Worm (Caenorhabditis elegans) whole organism, L4 larva: ENCODE measurements around the gene atgp-1.

Source experiments
- D1046.2 ChIP-seq: fragments of 200-800 bp; sonication (Bioruptor generic); IDR thresholded peaks from 2 replicates; pipeline ENCODE4 v1.3.6; 2022; ENCODE audit warnings: missing genetic modification characterization, missing compliant biosample characterization
- F10B5.3 ChIP-seq: sonication (generic microtip); optimal IDR thresholded peaks from 2 replicates; lab custom pipeline; 2016; ENCODE audit warnings: mild to moderate bottlenecking, missing genetic modification characterization, missing compliant biosample characterization
- F26F4.8 ChIP-seq: fragments of 200-800 bp; sonication (Bioruptor generic); conservative IDR thresholded peaks from 2 replicates; pipeline ENCODE4 v1.3.6; 2022; ENCODE audit warnings: missing genetic modification characterization, missing compliant biosample characterization
- T26A8.4 ChIP-seq: fragments of 200-800 bp; sonication (Bioruptor generic); IDR thresholded peaks from 2 replicates; pipeline ENCODE4 v1.3.6; 2022; ENCODE audit warnings: missing genetic modification characterization, missing compliant biosample characterization
- Y105C5A.15 ChIP-seq: fragments of 200-800 bp; sonication (Bioruptor generic); IDR thresholded peaks from 2 replicates; pipeline ENCODE4 v1.3.6; 2022; ENCODE audit warnings: missing genetic modification characterization, missing compliant biosample characterization
- Y75B8A.6 ChIP-seq: fragments of 200-800 bp; sonication (Bioruptor generic); IDR thresholded peaks from 2 replicates; pipeline ENCODE4 v1.3.6; 2022; ENCODE audit warnings: missing genetic modification reagents, missing genetic modification characterization, missing compliant biosample characterization
- ZK546.5 ChIP-seq, 2 experiments: sonication (generic microtip); optimal IDR thresholded peaks; 2 replicates each; lab custom pipeline; 2017; ENCODE audit warnings: missing biosample characterization in 2 of 2, missing genetic modification characterization in 2 of 2
- arid-1 ChIP-seq: fragments of 200-800 bp; sonication (Bioruptor generic); conservative IDR thresholded peaks from 2 replicates; pipeline ENCODE4 v1.3.6; 2022; ENCODE audit warnings: missing genetic modification reagents, missing genetic modification characterization, missing compliant biosample characterization
- attf-4 ChIP-seq: sonication (generic microtip); optimal IDR thresholded peaks from 3 replicates; lab custom pipeline; 2017; ENCODE audit warnings: missing biosample characterization, missing genetic modification characterization
- ceh-20 ChIP-seq: fragments of 200-800 bp; sonication (Bioruptor generic); IDR thresholded peaks from 2 replicates; pipeline ENCODE4 v1.3.6; 2022; ENCODE audit warnings: missing genetic modification reagents, missing genetic modification characterization, missing compliant biosample characterization
- ceh-32 ChIP-seq: sonication (generic microtip); optimal IDR thresholded peaks from 2 replicates; lab custom pipeline; 2016; ENCODE audit warnings: mild to moderate bottlenecking, missing genetic modification characterization, missing compliant biosample characterization; ENCODE audit not compliant: poor library complexity
- ces-1 ChIP-seq: fragments of 150-350 bp; sonication (generic microtip); optimal IDR thresholded peaks from 4 replicates; lab custom pipeline; 2014; ENCODE audit warnings: missing biosample characterization, missing genetic modification reagents, missing genetic modification characterization
- daf-12 ChIP-seq: fragments of 150-350 bp; optimal IDR thresholded peaks from 2 replicates; lab custom pipeline; 2014; ENCODE audit warnings: missing biosample characterization, missing genetic modification reagents, missing genetic modification characterization
- daf-16 ChIP-seq, 3 experiments: sonication (generic microtip); optimal IDR thresholded peaks; 2 replicates each; lab custom pipeline; 2016 to 2017; ENCODE audit warnings: missing genetic modification characterization in 3 of 3, missing genetic modification reagents in 3 of 3, mild to moderate bottlenecking in 2 of 3, missing compliant biosample characterization in 2 of 3, missing biosample characterization in 1 of 3, moderate library complexity in 1 of 3
- daf-19 ChIP-seq: fragments of 200-800 bp; sonication (Bioruptor generic); conservative IDR thresholded peaks from 2 replicates; pipeline ENCODE4 v1.3.6; 2022; ENCODE audit warnings: missing genetic modification characterization, missing compliant biosample characterization
- daf-8 ChIP-seq: fragments of 200-800 bp; sonication (Bioruptor generic); IDR thresholded peaks from 2 replicates; pipeline ENCODE4 v1.3.6; 2022; ENCODE audit warnings: missing genetic modification characterization, missing compliant biosample characterization
- dmd-6 ChIP-seq: fragments of 200-800 bp; sonication (Bioruptor generic); IDR thresholded peaks from 2 replicates; pipeline ENCODE4 v1.3.6; 2022; ENCODE audit warnings: missing genetic modification reagents, missing genetic modification characterization, missing compliant biosample characterization
- duxl-1 ChIP-seq: sonication (generic microtip); optimal IDR thresholded peaks from 2 replicates; lab custom pipeline; 2016; ENCODE audit warnings: mild to moderate bottlenecking, missing genetic modification characterization, moderate library complexity, missing compliant biosample characterization; ENCODE audit not compliant: poor library complexity
- fkh-10 ChIP-seq: fragments of 150-350 bp; optimal IDR thresholded peaks from 2 replicates; lab custom pipeline; 2014; ENCODE audit warnings: missing biosample characterization, missing genetic modification reagents, missing genetic modification characterization
- fos-1 ChIP-seq: fragments of 150-350 bp; optimal IDR thresholded peaks from 2 replicates; lab custom pipeline; 2014; ENCODE audit warnings: missing biosample characterization, missing genetic modification characterization
- hif-1 ChIP-seq, 2 experiments: sonication (generic microtip); optimal IDR thresholded peaks; 2 replicates each; lab custom pipeline; 2016 to 2017; ENCODE audit warnings: missing compliant biosample characterization in 2 of 2, missing genetic modification characterization in 2 of 2, missing genetic modification reagents in 2 of 2, missing genotype in 2 of 2, mild to moderate bottlenecking in 1 of 2
- hlh-30 ChIP-seq: sonication (generic microtip); optimal IDR thresholded peaks from 2 replicates; lab custom pipeline; 2017; ENCODE audit warnings: antibody characterized with exemption, mild to moderate bottlenecking, missing genetic modification characterization, missing compliant biosample characterization; ENCODE audit not compliant: insufficient read depth
- lin-1 ChIP-seq: fragments of 200-800 bp; sonication (Bioruptor generic); IDR thresholded peaks from 2 replicates; pipeline ENCODE4 v1.3.6; 2022; ENCODE audit warnings: missing genetic modification reagents, missing genetic modification characterization, missing compliant biosample characterization
- lin-13 ChIP-seq: fragments of 150-350 bp; optimal IDR thresholded peaks from 2 replicates; lab custom pipeline; 2014; ENCODE audit warnings: missing biosample characterization, missing genetic modification reagents, missing genetic modification characterization
- lin-38 ChIP-seq: fragments of 200-800 bp; sonication (Bioruptor generic); IDR thresholded peaks from 2 replicates; pipeline ENCODE4 v1.3.6; 2022; ENCODE audit warnings: missing genetic modification reagents, missing genetic modification characterization, missing compliant biosample characterization
- lin-39 ChIP-seq: fragments of 150-350 bp; optimal IDR thresholded peaks from 2 replicates; lab custom pipeline; 2014; ENCODE audit warnings: missing biosample characterization, missing genetic modification reagents, missing genetic modification characterization
- lsy-2 ChIP-seq, 2 experiments: fragments of 150-350 bp in 1 of 2; sonication (generic microtip) in 1 of 2; optimal IDR thresholded peaks; 2 replicates each; lab custom pipeline; 2014 to 2017; ENCODE audit warnings: missing biosample characterization in 2 of 2, missing genetic modification characterization in 2 of 2
- mdl-1 ChIP-seq, 2 experiments: fragments of 150-350 bp in 1 of 2; sonication (generic microtip) in 1 of 2; optimal IDR thresholded peaks; 2 replicates each; lab custom pipeline; 2014 to 2017; ENCODE audit warnings: missing biosample characterization in 2 of 2, missing genetic modification characterization in 2 of 2
- nhr-102 ChIP-seq: sonication (generic microtip); optimal IDR thresholded peaks from 2 replicates; lab custom pipeline; 2016; ENCODE audit warnings: mild to moderate bottlenecking, missing genetic modification characterization, moderate library complexity, missing compliant biosample characterization
- nhr-11 ChIP-seq: fragments of 150-350 bp; optimal IDR thresholded peaks from 2 replicates; lab custom pipeline; 2014; ENCODE audit warnings: missing biosample characterization, missing genetic modification characterization
- nhr-42 ChIP-seq: fragments of 200-800 bp; sonication (Bioruptor generic); IDR thresholded peaks from 2 replicates; pipeline ENCODE4 v1.3.6; 2022; ENCODE audit warnings: missing genetic modification characterization, missing compliant biosample characterization
- nhr-76 ChIP-seq: fragments of 150-350 bp; optimal IDR thresholded peaks from 2 replicates; lab custom pipeline; 2014; ENCODE audit warnings: missing biosample characterization, missing genetic modification characterization
- pqm-1 ChIP-seq: sonication (generic microtip); optimal IDR thresholded peaks from 2 replicates; lab custom pipeline; 2017; ENCODE audit warnings: missing biosample characterization, missing genetic modification characterization
- rbr-2 ChIP-seq: sonication (generic microtip); optimal IDR thresholded peaks from 2 replicates; lab custom pipeline; 2016; ENCODE audit warnings: missing genotype, missing genetic modification characterization, missing compliant biosample characterization
- saeg-2 ChIP-seq: fragments of 200-800 bp; sonication (Bioruptor generic); IDR thresholded peaks from 2 replicates; pipeline ENCODE4 v1.3.6; 2022; ENCODE audit warnings: missing genetic modification reagents, missing genetic modification characterization, missing compliant biosample characterization
- sdz-12 ChIP-seq: fragments of 200-800 bp; sonication (Bioruptor generic); optimal IDR thresholded peaks from 2 replicates; lab custom pipeline; 2018; ENCODE audit warnings: mild to moderate bottlenecking, missing genetic modification characterization, missing compliant biosample characterization
- spr-3 ChIP-seq: fragments of 200-800 bp; sonication (Bioruptor generic); optimal IDR thresholded peaks from 2 replicates; lab custom pipeline; 2018; ENCODE audit warnings: mild to moderate bottlenecking, missing genetic modification characterization, missing compliant biosample characterization
- unc-130 ChIP-seq: sonication (generic microtip); optimal IDR thresholded peaks from 2 replicates; lab custom pipeline; 2016; ENCODE audit warnings: missing genetic modification reagents, missing genetic modification characterization, missing compliant biosample characterization
- unc-39 ChIP-seq: sonication (generic microtip); optimal IDR thresholded peaks from 2 replicates; lab custom pipeline; 2017; ENCODE audit warnings: missing biosample characterization, missing genetic modification characterization
- unc-62 ChIP-seq, 3 experiments: fragments of 150-350 bp in 1 of 3; sonication (generic microtip); optimal IDR thresholded peaks in 2 of 3; peaks in 1 of 3; 1 replicate in 1 of 3; 2 replicates in 2 of 3; lab custom pipeline; 2014 to 2017; ENCODE audit warnings: missing biosample characterization in 3 of 3, missing genetic modification characterization in 3 of 3, missing genetic modification reagents in 3 of 3, missing genotype in 1 of 3
- zag-1 ChIP-seq: fragments of 150-350 bp; optimal IDR thresholded peaks from 2 replicates; lab custom pipeline; 2014; ENCODE audit warnings: missing biosample characterization, missing genetic modification characterization
- zfp-3 ChIP-seq: fragments of 200-800 bp; sonication (Bioruptor generic); conservative IDR thresholded peaks from 2 replicates; pipeline ENCODE4 v1.3.6; 2022; ENCODE audit warnings: missing genetic modification reagents, missing genetic modification characterization, missing compliant biosample characterization

The atgp-1 gene

ce11 chrIV:17263714-17264113 lies 5.4 kb upstream of the atgp-1 start (continued):
- no peak for TF ChIP-seq daf-12
- TF ChIP-seq D1046.2 (GFP tag; lab: Robert Waterston, UW): no peak
- peak; percentile 7 to 96 for TF ChIP-seq hif-1 (tag; optimal IDR thresholded peaks at IDR 0.05; lab: Kevin White, UChicago)
- TF ChIP-seq hlh-30 (tag; lab: Kevin White, UChicago): peak; percentile 59
- no peak for TF ChIP-seq unc-130
- no peak for TF ChIP-seq daf-8 (GFP tag; lab: Robert Waterston, UW)
- no peak for TF ChIP-seq F10B5.3 (tag; lab: Kevin White, UChicago)
- TF ChIP-seq dmd-6: peak; percentile 91
- TF ChIP-seq zag-1 (tag; lab: Kevin White, UChicago): no peak
- no peak for TF ChIP-seq ceh-20 (GFP tag; lab: Robert Waterston, UW)
- no peak for TF ChIP-seq nhr-11 (tag; lab: Kevin White, UChicago)
- no peak for TF ChIP-seq unc-39 (tag; lab: Kevin White, UChicago)
- no peak for TF ChIP-seq sdz-12
- no peak for TF ChIP-seq lin-39 (tag; lab: Kevin White, UChicago)
- 0 out of 2 replicates have a peak, but pooled peaks have one; percentile 21 for TF ChIP-seq T26A8.4 (GFP tag; lab: Robert Waterston, UW)
- TF ChIP-seq fkh-10: no peak
- TF ChIP-seq daf-16 (GFP tag; optimal IDR thresholded peaks at IDR 0.05; lab: Kevin White, UChicago): peak in 1 of 2 experiments; percentile 54
- peak; percentile 96 for TF ChIP-seq daf-16 (tag; optimal IDR thresholded peaks at IDR 0.05; lab: Kevin White, UChicago)
- TF ChIP-seq lin-13 (GFP tag; lab: Kevin White, UChicago): peak; percentile 0
- peak; percentile 20 to 79 for TF ChIP-seq mdl-1 (tag; optimal IDR thresholded peaks at IDR 0.05; lab: Kevin White, UChicago)
- TF ChIP-seq ZK546.5 (tag; optimal IDR thresholded peaks at IDR 0.05; lab: Kevin White, UChicago): no peak

DNA sequence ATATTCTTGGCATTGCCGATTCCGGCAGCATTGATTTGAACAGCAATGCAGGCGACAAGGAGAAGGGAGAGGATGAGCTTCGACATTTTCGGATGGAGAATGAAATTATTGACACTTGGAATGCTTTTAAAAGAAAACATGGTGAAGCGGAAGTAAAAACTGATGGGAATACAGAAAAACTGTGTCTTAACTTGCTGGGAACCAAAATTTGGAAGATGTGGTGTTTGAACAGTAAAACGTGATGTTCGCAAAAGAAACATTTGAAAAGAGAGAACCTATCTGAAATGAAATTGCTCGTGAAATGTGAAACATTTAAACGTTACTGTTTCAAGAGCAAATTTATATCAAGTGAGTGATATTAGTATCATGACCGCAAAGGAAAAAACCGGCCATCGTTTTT lies 4.4 kb upstream of the atgp-1 start, which contains the start of gene F26D10.13:
F26D10.13 (minus strand) TSS at position 101 of the 400 bp plus-strand sequence.
- TF ChIP-seq Y105C5A.15 (GFP tag; lab: Robert Waterston, UW) (no peak), spr-3 (GFP tag; lab: Kevin White, UChicago) (no peak), lin-1 (no peak), D1046.2 (GFP tag; lab: Robert Waterston, UW) (no peak), lsy-2 (tag; optimal IDR thresholded peaks at IDR 0.05; lab: Kevin White, UChicago) (no peak), nhr-102 (tag; lab: Kevin White, UChicago) (no peak), zfp-3 (GFP tag; lab: Robert Waterston, UW) (no peak), daf-19 (GFP tag; lab: Robert Waterston, UW) (no peak), arid-1 (no peak), mdl-1 (tag; optimal IDR thresholded peaks at IDR 0.05; lab: Kevin White, UChicago) (no peak), attf-4 (tag; lab: Kevin White, UChicago) (no peak), unc-62 (GFP tag; optimal IDR thresholded peaks at IDR 0.05 in 1 of 2; lab: Kevin White, UChicago) (no peak), unc-62 (tag; optimal IDR thresholded peaks at IDR 0.05; lab: Kevin White, UChicago) (no peak), nhr-11 (tag; lab: Kevin White, UChicago) (no peak)
- TF ChIP-seq, all 104 proteins: peak for 0

- TF ChIP-seq rbr-2 (no peak), nhr-76 (tag; lab: Kevin White, UChicago) (no peak), fkh-10 (no peak), fos-1 (tag; lab: Kevin White, UChicago) (no peak), lin-39 (tag; lab: Kevin White, UChicago) (no peak), ceh-32 (no peak), unc-130 (no peak), F26F4.8 (GFP tag; lab: Robert Waterston, UW) (no peak), saeg-2 (GFP tag; lab: Robert Waterston, UW) (no peak), lin-38 (GFP tag; lab: Robert Waterston, UW) (no peak), pqm-1 (tag; lab: Kevin White, UChicago) (no peak), nhr-42 (GFP tag; lab: Robert Waterston, UW) (no peak), Y75B8A.6 (GFP tag; lab: Robert Waterston, UW) (no peak), zfp-3 (GFP tag; lab: Robert Waterston, UW) (no peak), ces-1 (GFP tag; lab: Kevin White, UChicago) (no peak), duxl-1 (tag; lab: Kevin White, UChicago) (no peak)
Measured at ce11 chrIV:17265279-17265678, 3.9 kb upstream of the atgp-1 start, which contains the start of gene str-187. str-187 (plus strand) TSS chrIV:17265579.
